Fruit fly (Drosophila melanogaster) whole organism, wandering third instar larva: ENCODE results near the gene Cpr23B.

Experiments
- Abd-B ChIP-seq: fragments of >200 bp; optimal IDR thresholded peaks from 2 replicates; lab custom pipeline; 2017; ENCODE audit warnings: missing biosample characterization, missing genetic modification characterization
- CG9705 ChIP-seq: fragments of 200-800 bp; sonication (Bioruptor generic); optimal IDR thresholded peaks from 2 replicates; lab custom pipeline; 2018; ENCODE audit warnings: missing biosample characterization, mild to moderate bottlenecking, missing genetic modification characterization
- CrebA ChIP-seq: fragments of 200-800 bp; sonication (Bioruptor generic); optimal IDR thresholded peaks from 2 replicates; lab custom pipeline; 2016; ENCODE audit warnings: missing biosample characterization, mild to moderate bottlenecking, missing genetic modification characterization, borderline replicate concordance
- Dfd ChIP-seq: fragments of >200 bp; optimal IDR thresholded peaks from 2 replicates; lab custom pipeline; 2017; ENCODE audit warnings: missing biosample characterization, missing genetic modification characterization
- Dif ChIP-seq: fragments of 200-275, 200-300 bp; sonication (Bioruptor generic); optimal IDR thresholded peaks from 2 replicates; lab custom pipeline; 2018; ENCODE audit warnings: missing biosample characterization, missing genetic modification characterization; ENCODE audit not compliant: partially characterized antibody
- GATAd ChIP-seq: sonication (Bioruptor generic); optimal IDR thresholded peaks from 2 replicates; lab custom pipeline; 2016; ENCODE audit warnings: missing biosample characterization, missing genetic modification characterization
- HLH106 ChIP-seq: fragments of 200-800 bp; optimal IDR thresholded peaks from 3 replicates; lab custom pipeline; 2019; ENCODE audit warnings: missing biosample characterization, mild to moderate bottlenecking, missing genetic modification characterization, moderate library complexity
- Hr83 ChIP-seq: fragments of 200-300 bp; sonication (Bioruptor generic); optimal IDR thresholded peaks from 2 replicates; lab custom pipeline; 2016; ENCODE audit warnings: missing biosample characterization, mild to moderate bottlenecking, missing genetic modification characterization, moderate library complexity; ENCODE audit not compliant: poor library complexity, severe bottlenecking
- Jra ChIP-seq: sonication (Bioruptor generic); optimal IDR thresholded peaks from 2 replicates; lab custom pipeline; 2016; ENCODE audit warnings: missing biosample characterization, missing genetic modification characterization
- Mio ChIP-seq: sonication (Bioruptor generic); optimal IDR thresholded peaks from 2 replicates; lab custom pipeline; 2016; ENCODE audit warnings: missing biosample characterization, missing genetic modification characterization
- Myc ChIP-seq: fragments of >200 bp; optimal IDR thresholded peaks from 2 replicates; lab custom pipeline; 2017
- N ChIP-seq: fragments of >200 bp; optimal IDR thresholded peaks from 2 replicates; lab custom pipeline; 2018; ENCODE audit warnings: missing biosample characterization, missing external identifiers, missing genetic modification characterization
- Rel ChIP-seq, 2 experiments: fragments of 200-800 bp; sonication (Bioruptor generic) in 1 of 2; optimal IDR thresholded peaks; 2 replicates in 1 of 2; 3 replicates in 1 of 2; lab custom pipeline; 2016 to 2019; ENCODE audit warnings: mild to moderate bottlenecking in 2 of 2, missing biosample characterization in 2 of 2, missing genetic modification characterization in 2 of 2, moderate library complexity in 1 of 2
- Sp1 ChIP-seq: fragments of 200-800 bp; sonication (Bioruptor generic); optimal IDR thresholded peaks from 3 replicates; lab custom pipeline; 2019; ENCODE audit warnings: missing biosample characterization, mild to moderate bottlenecking, missing genetic modification characterization, moderate library complexity
- Vsx2 ChIP-seq: fragments of 200-300, 225-300 bp; sonication (Bioruptor generic); optimal IDR thresholded peaks from 2 replicates; lab custom pipeline; 2018; ENCODE audit warnings: missing biosample characterization, missing genetic modification characterization; ENCODE audit not compliant: partially characterized antibody
- br ChIP-seq: fragments of 200-800 bp; sonication (Bioruptor generic); optimal IDR thresholded peaks from 2 replicates; lab custom pipeline; 2016; ENCODE audit warnings: missing biosample characterization, missing genetic modification characterization
- dl ChIP-seq, 2 experiments: fragments of 175-275, 200-275 bp in 1 of 2; fragments of 200-275 bp in 1 of 2; sonication (Bioruptor generic); optimal IDR thresholded peaks; lab custom pipeline; 2018; ENCODE audit warnings: mild to moderate bottlenecking in 2 of 2, missing biosample characterization in 2 of 2, missing genetic modification characterization in 2 of 2, moderate library complexity in 2 of 2; ENCODE audit not compliant: partially characterized antibody in 2 of 2, insufficient read depth in 1 of 2
- dsf ChIP-seq: sonication (Bioruptor generic); optimal IDR thresholded peaks from 2 replicates; lab custom pipeline; 2016; ENCODE audit warnings: missing biosample characterization, missing genetic modification characterization, borderline replicate concordance
- ey ChIP-seq: fragments of 200-800 bp; sonication (Bioruptor generic); optimal IDR thresholded peaks from 2 replicates; lab custom pipeline; 2016; ENCODE audit warnings: missing biosample characterization, missing genetic modification characterization
- foxo ChIP-seq, 2 experiments: fragments of 200-800 bp; sonication (Bioruptor generic); optimal IDR thresholded peaks; 2 replicates in 1 of 2; 3 replicates in 1 of 2; lab custom pipeline; 2016 to 2017; ENCODE audit warnings: missing biosample characterization in 2 of 2, missing genetic modification characterization in 2 of 2
- fru ChIP-seq: fragments of 200-800 bp; sonication (Bioruptor generic); optimal IDR thresholded peaks from 3 replicates; lab custom pipeline; 2016; ENCODE audit warnings: missing biosample characterization, mild to moderate bottlenecking, missing genetic modification characterization
- jim ChIP-seq: fragments of 175-275, 200-325 bp; sonication (Bioruptor generic); optimal IDR thresholded peaks from 2 replicates; lab custom pipeline; 2016; ENCODE audit warnings: missing biosample characterization, mild to moderate bottlenecking, missing genetic modification characterization
- lola ChIP-seq: fragments of >200 bp; optimal IDR thresholded peaks from 2 replicates; lab custom pipeline; 2017; ENCODE audit warnings: missing biosample characterization, missing genetic modification characterization
- pan ChIP-seq: fragments of >200 bp; optimal IDR thresholded peaks from 2 replicates; lab custom pipeline; 2017
- psq ChIP-seq: fragments of 200-800 bp; sonication (Bioruptor generic); optimal IDR thresholded peaks from 3 replicates; lab custom pipeline; 2017; ENCODE audit warnings: missing biosample characterization, mild to moderate bottlenecking, missing genetic modification characterization, moderate library complexity
- sage ChIP-seq: fragments of 200-800 bp; sonication (Bioruptor generic); optimal IDR thresholded peaks from 2 replicates; lab custom pipeline; 2016; ENCODE audit warnings: missing biosample characterization, mild to moderate bottlenecking, missing genetic modification characterization
- tai ChIP-seq: sonication (Bioruptor generic); optimal IDR thresholded peaks from 2 replicates; lab custom pipeline; 2016; ENCODE audit warnings: missing biosample characterization, missing genetic modification characterization
- usp ChIP-seq: fragments of >200 bp; optimal IDR thresholded peaks from 2 replicates; lab custom pipeline; 2017; ENCODE audit warnings: missing biosample characterization, missing genetic modification characterization
- woc ChIP-seq: sonication (Bioruptor generic); optimal IDR thresholded peaks from 2 replicates; lab custom pipeline; 2016; ENCODE audit warnings: missing biosample characterization, mild to moderate bottlenecking, missing genetic modification characterization

Cpr23B gene

dm6 chr2L:2807597-2807996, 30.6 kb upstream of the Cpr23B start:
- TF ChIP-seq Jra (GFP tag; lab: Kevin White, UChicago) = no peak
- TF ChIP-seq ey (GFP tag; lab: Kevin White, UChicago) = no peak
- no peak for TF ChIP-seq tai (GFP tag; lab: Kevin White, UChicago)
- no peak for TF ChIP-seq br (GFP tag; lab: Kevin White, UChicago)
- no peak for TF ChIP-seq fru (GFP tag; lab: Kevin White, UChicago)
- TF ChIP-seq Hr83 = no peak
- TF ChIP-seq Abd-B (GFP tag; lab: Kevin White, UChicago) = no peak
- no peak for TF ChIP-seq HLH106
- no peak for TF ChIP-seq usp (GFP tag; lab: Kevin White, UChicago)
- TF ChIP-seq, all 38 proteins: peak for 0

dm6 chr2L:2808038-2808699, 30.0 kb upstream of the Cpr23B start:
- TF ChIP-seq sage (GFP tag; lab: Kevin White, UChicago) (no peak), br (GFP tag; lab: Kevin White, UChicago) (peak; percentile 1), Sp1 (GFP tag; lab: Kevin White, UChicago) (peak; percentile 12), CrebA (GFP tag; lab: Kevin White, UChicago) (peak; percentile 3)
- TF ChIP-seq, all 38 proteins: peak for 3

dm6 chr2L:2810831-2811230, 27.4 kb upstream of the Cpr23B start:
- no peak for TF ChIP-seq GATAd (GFP tag; lab: Kevin White, UChicago)
- TF ChIP-seq Rel (GFP tag; optimal IDR thresholded peaks at IDR 0.05; lab: Kevin White, UChicago) = no peak
- TF ChIP-seq Rel (tag; optimal IDR thresholded peaks at IDR 0.05; lab: Kevin White, UChicago) = peak; percentile 77
- TF ChIP-seq Dfd (GFP tag; lab: Kevin White, UChicago) = no peak
- TF ChIP-seq sage (GFP tag; lab: Kevin White, UChicago) = no peak
- TF ChIP-seq Jra (GFP tag; lab: Kevin White, UChicago) = no peak
- TF ChIP-seq foxo (GFP tag; optimal IDR thresholded peaks at IDR 0.05; lab: Kevin White, UChicago) = no peak
- no peak for TF ChIP-seq Mio (GFP tag; lab: Kevin White, UChicago)
- no peak for TF ChIP-seq Sp1 (GFP tag; lab: Kevin White, UChicago)
- peak; percentile 13 for TF ChIP-seq CrebA (GFP tag; lab: Kevin White, UChicago)
- TF ChIP-seq N (GFP tag; lab: Kevin White, UChicago) = no peak
- TF ChIP-seq woc (GFP tag; lab: Kevin White, UChicago) = no peak
- no peak for TF ChIP-seq usp (GFP tag; lab: Kevin White, UChicago)
- no peak for TF ChIP-seq CG9705 (GFP tag; lab: Kevin White, UChicago)
- no peak for TF ChIP-seq ey (GFP tag; lab: Kevin White, UChicago)

- TF ChIP-seq sage (GFP tag; lab: Kevin White, UChicago) (no peak), Myc (lab: Kevin White, UChicago) (peak; percentile 62), foxo (GFP tag; optimal IDR thresholded peaks at IDR 0.05; lab: Kevin White, UChicago) (no peak)
Observed at dm6 chr2L:2812137-2812536, 26.1 kb upstream of the Cpr23B start, which contains the start of gene CG2964. TSS of gene CG2964 (plus strand) at chr2L:2812437.

dm6 chr2L:2815673-2816072, 22.5 kb upstream of the Cpr23B start, which contains the start of gene G6P:
TSS of gene G6P (minus strand) at chr2L:2815760.
- TF ChIP-seq CrebA (GFP tag; lab: Kevin White, UChicago) (no peak), woc (GFP tag; lab: Kevin White, UChicago) (no peak), usp (GFP tag; lab: Kevin White, UChicago) (no peak)

dm6 chr2L:2825406-2825805, 12.8 kb upstream of the Cpr23B start, which contains the start of gene CG3123:
TSS of gene CG3123 (minus strand) at chr2L:2825506.
- TF ChIP-seq lola (GFP tag; lab: Kevin White, UChicago) (no peak), dsf (no peak), pan (lab: Kevin White, UChicago) (no peak)

dm6 chr2L:2829637-2830340, 8.4 kb upstream of the Cpr23B start, which contains the start of gene Duox:
TSS of gene Duox (minus strand) at chr2L:2830248.
- TF ChIP-seq Vsx2 (GFP tag; lab: Kevin White, UChicago) = peak; percentile 7
- no peak for TF ChIP-seq br (GFP tag; lab: Kevin White, UChicago)
- TF ChIP-seq Dif (GFP tag; lab: Kevin White, UChicago) = peak; percentile 78
- peak; percentile 89 for TF ChIP-seq psq (GFP tag; lab: Kevin White, UChicago)
- TF ChIP-seq dl (GFP tag; optimal IDR thresholded peaks at IDR 0.05; lab: Kevin White, UChicago; ENCODE audit: insufficient read depth in 1 of 2, partially characterized antibody in 2 of 2) = peak; percentile 12 to 32
- no peak for TF ChIP-seq CrebA (GFP tag; lab: Kevin White, UChicago)
- no peak for TF ChIP-seq N (GFP tag; lab: Kevin White, UChicago)
- TF ChIP-seq Hr83 = peak; percentile 74
- TF ChIP-seq jim (GFP tag; lab: Kevin White, UChicago) = peak; percentile 45
